Worm (Caenorhabditis elegans) whole organism, late embryonic: Measurements from ENCODE around the gene F58G1.8.

Experiments
- C38D4.7 ChIP-seq: fragments of 200-800 bp; sonication (Bioruptor generic); optimal IDR thresholded peaks from 2 replicates; lab custom pipeline; 2018; ENCODE audit warnings: mild to moderate bottlenecking, missing genetic modification characterization, moderate library complexity, missing compliant biosample characterization
- K02D7.2 ChIP-seq: sonication (generic microtip); optimal IDR thresholded peaks from 2 replicates; lab custom pipeline; 2017; ENCODE audit warnings: mild to moderate bottlenecking, missing genetic modification characterization, missing compliant biosample characterization
- ceh-18 ChIP-seq: sonication (generic microtip); optimal IDR thresholded peaks from 2 replicates; lab custom pipeline; 2016; ENCODE audit warnings: missing genetic modification characterization, missing compliant biosample characterization
- ceh-19 ChIP-seq: fragments of 200-800 bp; sonication (Bioruptor generic); optimal IDR thresholded peaks from 2 replicates; lab custom pipeline; 2018; ENCODE audit warnings: mild to moderate bottlenecking, missing genetic modification characterization, missing compliant biosample characterization
- ceh-2 ChIP-seq: sonication (generic microtip); optimal IDR thresholded peaks from 2 replicates; lab custom pipeline; 2016; ENCODE audit warnings: missing genotype, missing genetic modification characterization, missing compliant biosample characterization
- ceh-22 ChIP-seq: sonication (generic microtip); optimal IDR thresholded peaks from 2 replicates; lab custom pipeline; 2017; ENCODE audit warnings: missing biosample characterization, missing genetic modification characterization
- ceh-34 ChIP-seq: sonication (generic microtip); optimal IDR thresholded peaks from 2 replicates; lab custom pipeline; 2016; ENCODE audit warnings: mild to moderate bottlenecking, missing genetic modification characterization, missing compliant biosample characterization
- ceh-45 ChIP-seq: fragments of 200-800 bp; sonication (Bioruptor generic); IDR thresholded peaks from 2 replicates; pipeline ENCODE4 v1.3.6; 2022; ENCODE audit warnings: missing genetic modification reagents, missing genetic modification characterization, missing compliant biosample characterization
- ceh-48 ChIP-seq: sonication (generic microtip); optimal IDR thresholded peaks from 2 replicates; lab custom pipeline; 2016; ENCODE audit warnings: missing genetic modification characterization, inconsistent platforms, missing compliant biosample characterization
- ceh-6 ChIP-seq: fragments of 200-800 bp; sonication (Bioruptor generic); optimal IDR thresholded peaks from 2 replicates; lab custom pipeline; 2018; ENCODE audit warnings: mild to moderate bottlenecking, missing genetic modification characterization, missing compliant biosample characterization
- che-1 ChIP-seq: sonication (generic microtip); optimal IDR thresholded peaks from 2 replicates; lab custom pipeline; 2016; ENCODE audit warnings: mild to moderate bottlenecking, missing genetic modification characterization, missing compliant biosample characterization
- fax-1 ChIP-seq: sonication (generic microtip); optimal IDR thresholded peaks from 2 replicates; lab custom pipeline; 2016; ENCODE audit warnings: missing genotype, missing genetic modification characterization, missing compliant biosample characterization
- fkh-10 ChIP-seq: fragments of 150-350 bp; optimal IDR thresholded peaks from 2 replicates; lab custom pipeline; 2014; ENCODE audit warnings: missing biosample characterization, missing genetic modification reagents, missing genetic modification characterization
- fkh-6 ChIP-seq: sonication (generic microtip); optimal IDR thresholded peaks from 2 replicates; lab custom pipeline; 2016; ENCODE audit warnings: missing genetic modification characterization, missing compliant biosample characterization
- gmeb-2 ChIP-seq: sonication (generic microtip); optimal IDR thresholded peaks from 2 replicates; lab custom pipeline; 2016; ENCODE audit warnings: missing genetic modification characterization, inconsistent platforms, missing compliant biosample characterization
- hlh-13 ChIP-seq: fragments of 200-800 bp; sonication (Bioruptor generic); optimal IDR thresholded peaks from 2 replicates; lab custom pipeline; 2018; ENCODE audit warnings: mild to moderate bottlenecking, missing genetic modification characterization, missing compliant biosample characterization
- hlh-15 ChIP-seq: sonication (generic microtip); optimal IDR thresholded peaks from 2 replicates; lab custom pipeline; 2016; ENCODE audit warnings: missing genetic modification characterization, missing compliant biosample characterization
- hlh-30 ChIP-seq: sonication (generic microtip); optimal IDR thresholded peaks from 2 replicates; lab custom pipeline; 2017; ENCODE audit warnings: antibody characterized with exemption, missing genetic modification characterization, missing compliant biosample characterization; ENCODE audit not compliant: insufficient read depth
- lin-11 ChIP-seq: fragments of 200-800 bp; sonication (Bioruptor generic); optimal IDR thresholded peaks from 2 replicates; lab custom pipeline; 2018; ENCODE audit warnings: mild to moderate bottlenecking, missing genetic modification characterization, missing compliant biosample characterization
- nhr-11 ChIP-seq: fragments of 150-350 bp; optimal IDR thresholded peaks from 2 replicates; lab custom pipeline; 2014; ENCODE audit warnings: missing biosample characterization, missing genetic modification characterization
- npax-4 ChIP-seq: sonication (generic microtip); optimal IDR thresholded peaks from 2 replicates; lab custom pipeline; 2016; ENCODE audit warnings: missing genetic modification characterization, missing compliant biosample characterization
- pag-3 ChIP-seq: sonication (generic microtip); optimal IDR thresholded peaks from 2 replicates; lab custom pipeline; 2016; ENCODE audit warnings: missing compliant biosample characterization, missing genetic modification characterization, borderline replicate concordance
- pax-1 ChIP-seq: fragments of 150-350 bp; optimal IDR thresholded peaks from 2 replicates; lab custom pipeline; 2014; ENCODE audit warnings: missing biosample characterization, missing genetic modification characterization
- pha-2 ChIP-seq: sonication (generic microtip); optimal IDR thresholded peaks from 2 replicates; lab custom pipeline; 2017; ENCODE audit warnings: mild to moderate bottlenecking, missing genetic modification characterization, missing compliant biosample characterization
- pqm-1 ChIP-seq: sonication (generic microtip); optimal IDR thresholded peaks from 2 replicates; lab custom pipeline; 2016; ENCODE audit warnings: missing genetic modification characterization, missing compliant biosample characterization
- pros-1 ChIP-seq: fragments of 150-350 bp; optimal IDR thresholded peaks from 2 replicates; lab custom pipeline; 2014; ENCODE audit warnings: missing biosample characterization, missing genetic modification reagents, missing genetic modification characterization
- sox-2 ChIP-seq: fragments of 200-800 bp; sonication (Bioruptor generic); IDR thresholded peaks from 2 replicates; pipeline ENCODE4 v1.3.6; 2022; ENCODE audit warnings: missing genetic modification reagents, missing genetic modification characterization, missing compliant biosample characterization
- syd-9 ChIP-seq: sonication (generic microtip); optimal IDR thresholded peaks from 2 replicates; lab custom pipeline; 2016; ENCODE audit warnings: mild to moderate bottlenecking, missing genetic modification characterization, moderate library complexity, missing compliant biosample characterization
- tbx-2 ChIP-seq: sonication (generic microtip); optimal IDR thresholded peaks from 2 replicates; lab custom pipeline; 2016; ENCODE audit warnings: missing genetic modification characterization, missing compliant biosample characterization
- ttx-3 ChIP-seq: sonication (generic microtip); optimal IDR thresholded peaks from 2 replicates; lab custom pipeline; 2016; ENCODE audit warnings: missing genetic modification reagents, missing genetic modification characterization, missing compliant biosample characterization
- unc-3 ChIP-seq, 2 experiments: fragments of 200-800 bp in 1 of 2; sonication (Bioruptor generic) in 1 of 2; sonication (generic microtip) in 1 of 2; conservative IDR thresholded peaks in 1 of 2; optimal IDR thresholded peaks in 1 of 2; 2 replicates each; pipeline versions ENCODE4 v1.3.6 to Lab custom; 2016 to 2022; ENCODE audit warnings: missing compliant biosample characterization in 2 of 2, missing genetic modification characterization in 2 of 2, missing genetic modification reagents in 1 of 2
- unc-42 ChIP-seq: sonication (generic microtip); optimal IDR thresholded peaks from 2 replicates; lab custom pipeline; 2016; ENCODE audit warnings: missing genotype, missing genetic modification characterization, missing compliant biosample characterization
- unc-86 ChIP-seq: sonication (generic microtip); optimal IDR thresholded peaks from 2 replicates; lab custom pipeline; 2016; ENCODE audit warnings: missing genetic modification characterization, missing compliant biosample characterization
- ztf-16 ChIP-seq: sonication (generic microtip); optimal IDR thresholded peaks from 2 replicates; lab custom pipeline; 2017; ENCODE audit warnings: missing genetic modification characterization, missing compliant biosample characterization

The F58G1.8 gene

ce11 chrII:12907070-12907469 is 18.4 kb downstream of the F58G1.8 start, which contains the start of gene nspb-11:
Gene nspb-11, plus strand, starts transcription at chrII:12907370.
- no peak for TF ChIP-seq npax-4 (tag; lab: Kevin White, UChicago)
- no peak for TF ChIP-seq pros-1
- TF ChIP-seq ceh-2 (tag; lab: Kevin White, UChicago): no peak
- no peak for TF ChIP-seq che-1 (tag; lab: Kevin White, UChicago)
- no peak for TF ChIP-seq sox-2 (GFP tag; lab: Robert Waterston, UW)
- no peak for TF ChIP-seq tbx-2 (tag; lab: Kevin White, UChicago)
- TF ChIP-seq fkh-6: no peak
- TF ChIP-seq C38D4.7 (GFP tag; lab: Kevin White, UChicago): no peak
- TF ChIP-seq ceh-19 (GFP tag; lab: Kevin White, UChicago): no peak
- no peak for TF ChIP-seq ceh-22
- no peak for TF ChIP-seq gmeb-2 (tag; lab: Kevin White, UChicago)
- no peak for TF ChIP-seq pqm-1 (tag; lab: Kevin White, UChicago)
- no peak for TF ChIP-seq syd-9
- no peak for TF ChIP-seq hlh-30

- no peak for TF ChIP-seq pax-1
- no peak for TF ChIP-seq fkh-10 (GFP tag; lab: Kevin White, UChicago)
- TF ChIP-seq unc-42: no peak
- no peak for TF ChIP-seq unc-86
- no peak for TF ChIP-seq hlh-13 (GFP tag; lab: Kevin White, UChicago)
- TF ChIP-seq ztf-16 (tag; lab: Kevin White, UChicago): no peak
- TF ChIP-seq K02D7.2 (tag; lab: Kevin White, UChicago): no peak
- no peak for TF ChIP-seq ceh-45 (GFP tag; lab: Robert Waterston, UW)
- TF ChIP-seq ceh-34: no peak
- TF ChIP-seq ceh-48 (tag; lab: Kevin White, UChicago): no peak
- no peak for TF ChIP-seq pha-2 (tag; lab: Kevin White, UChicago)
- no peak for TF ChIP-seq pros-1
- TF ChIP-seq gmeb-2 (tag; lab: Kevin White, UChicago): no peak
- TF ChIP-seq ceh-6 (GFP tag; lab: Kevin White, UChicago): no peak
Measured at ce11 chrII:12904174-12904573, 21.3 kb downstream of the F58G1.8 start, which contains the start of gene clec-66. Gene clec-66, plus strand, starts transcription at chrII:12904398.

- TF ChIP-seq unc-3 (GFP tag; conservative IDR thresholded peaks at IDR 0.05; lab: Robert Waterston, UW) (no peak), unc-3 (tag; optimal IDR thresholded peaks at IDR 0.05; lab: Kevin White, UChicago) (no peak), pag-3 (tag; lab: Kevin White, UChicago) (no peak), syd-9 (no peak), ttx-3 (no peak), ceh-18 (tag; lab: Kevin White, UChicago) (no peak), lin-11 (tag; lab: Kevin White, UChicago) (no peak)
Measured at ce11 chrII:12901025-12901424, 24.4 kb downstream of the F58G1.8 start, which contains the start of gene clec-65. Gene clec-65, plus strand, starts transcription at chrII:12901325.

- no peak for TF ChIP-seq fax-1 (tag; lab: Kevin White, UChicago)
- TF ChIP-seq hlh-15 (tag; lab: Kevin White, UChicago): no peak
- TF ChIP-seq unc-86: no peak
Measured at ce11 chrII:12897942-12898341, 27.5 kb downstream of the F58G1.8 start, which contains the start of gene clec-64. Gene clec-64, plus strand, starts transcription at chrII:12898242.

- TF ChIP-seq pha-2 (tag; lab: Kevin White, UChicago) (no peak), nhr-11 (tag; lab: Kevin White, UChicago) (no peak)
Measured at ce11 chrII:12897361-12897760, 28.1 kb downstream of the F58G1.8 start.
